Worm (Caenorhabditis elegans): Measurements from ENCODE around the gene sid-1.

Gene sid-1

ce11 chrV:5131380-5131779 lies 11.6 kb downstream of the sid-1 start:
- TF ChIP-seq cog-1 (tag; optimal IDR thresholded peaks at IDR 0.05) (no peak), tab-1 (GFP tag; IDR thresholded peaks at IDR 0.05) (no peak), ztf-23 (GFP tag; IDR thresholded peaks at IDR 0.05) (no peak), T22C8.4 (GFP tag; IDR thresholded peaks at IDR 0.05) (no peak), med-1 (GFP tag; optimal IDR thresholded peaks at IDR 0.05; ENCODE audit: insufficient read depth) (no peak), ref-1 (GFP tag; conservative IDR thresholded peaks at IDR 0.05) (no peak), ztf-29 (GFP tag; IDR thresholded peaks at IDR 0.05) (no peak), klf-2 (GFP tag; conservative IDR thresholded peaks at IDR 0.05) (no peak), flt-1 (GFP tag; IDR thresholded peaks at IDR 0.05) (no peak)

- TF ChIP-seq ztf-23 (GFP tag; IDR thresholded peaks at IDR 0.05) = no peak
- no peak for TF ChIP-seq ref-1 (GFP tag; conservative IDR thresholded peaks at IDR 0.05)
- no peak for TF ChIP-seq cog-1 (tag; optimal IDR thresholded peaks at IDR 0.05)
- TF ChIP-seq tab-1 (GFP tag; IDR thresholded peaks at IDR 0.05) = no peak
- TF ChIP-seq T22C8.4 (GFP tag; IDR thresholded peaks at IDR 0.05) = no peak
- no peak for TF ChIP-seq flt-1 (GFP tag; IDR thresholded peaks at IDR 0.05)
- TF ChIP-seq ztf-29 (GFP tag; IDR thresholded peaks at IDR 0.05) = no peak
Measured at ce11 chrV:5132441-5132840, 12.7 kb downstream of the sid-1 start, which contains the start of gene F14F9.4. F14F9.4 (plus strand) TSS chrV:5132741.

ce11 chrV:5137919-5138318 lies 18.1 kb downstream of the sid-1 start, which contains the start of gene F14F9.3:
F14F9.3 (plus strand) TSS chrV:5138219.
- TF ChIP-seq T22C8.4 (GFP tag; IDR thresholded peaks at IDR 0.05) (no peak), flt-1 (GFP tag; IDR thresholded peaks at IDR 0.05) (no peak), cog-1 (tag; optimal IDR thresholded peaks at IDR 0.05) (no peak), ztf-29 (GFP tag; IDR thresholded peaks at IDR 0.05) (no peak), med-1 (GFP tag; optimal IDR thresholded peaks at IDR 0.05; ENCODE audit: insufficient read depth) (no peak), ref-1 (GFP tag; conservative IDR thresholded peaks at IDR 0.05) (no peak), tab-1 (GFP tag; IDR thresholded peaks at IDR 0.05) (no peak), klf-2 (GFP tag; conservative IDR thresholded peaks at IDR 0.05) (no peak), ztf-23 (GFP tag; IDR thresholded peaks at IDR 0.05) (no peak)

ce11 chrV:5143785-5144184 lies 24.0 kb downstream of the sid-1 start, which contains the start of gene srh-129:
srh-129 (minus strand) TSS chrV:5143885.
- TF ChIP-seq ref-1 (GFP tag; conservative IDR thresholded peaks at IDR 0.05) = no peak
- TF ChIP-seq cog-1 (tag; optimal IDR thresholded peaks at IDR 0.05) = no peak
- TF ChIP-seq ztf-23 (GFP tag; IDR thresholded peaks at IDR 0.05) = no peak
- TF ChIP-seq T22C8.4 (GFP tag; IDR thresholded peaks at IDR 0.05) = no peak
- no peak for TF ChIP-seq ztf-29 (GFP tag; IDR thresholded peaks at IDR 0.05)
- TF ChIP-seq tab-1 (GFP tag; IDR thresholded peaks at IDR 0.05) = no peak
- no peak for TF ChIP-seq med-1 (GFP tag; optimal IDR thresholded peaks at IDR 0.05; ENCODE audit: insufficient read depth)
- no peak for TF ChIP-seq flt-1 (GFP tag; IDR thresholded peaks at IDR 0.05)
- TF ChIP-seq klf-2 (GFP tag; conservative IDR thresholded peaks at IDR 0.05) = no peak

ce11 chrV:5144541-5144940 lies 24.8 kb downstream of the sid-1 start, which contains the start of gene F14F9.2:
F14F9.2 (plus strand) TSS chrV:5144841.
- TF ChIP-seq tab-1 (GFP tag; IDR thresholded peaks at IDR 0.05) = no peak
- TF ChIP-seq ztf-23 (GFP tag; IDR thresholded peaks at IDR 0.05) = no peak
- no peak for TF ChIP-seq ztf-29 (GFP tag; IDR thresholded peaks at IDR 0.05)
- no peak for TF ChIP-seq flt-1 (GFP tag; IDR thresholded peaks at IDR 0.05)
- no peak for TF ChIP-seq cog-1 (tag; optimal IDR thresholded peaks at IDR 0.05)
- TF ChIP-seq med-1 (GFP tag; optimal IDR thresholded peaks at IDR 0.05; ENCODE audit: insufficient read depth) = no peak
- no peak for TF ChIP-seq ref-1 (GFP tag; conservative IDR thresholded peaks at IDR 0.05)
- TF ChIP-seq klf-2 (GFP tag; conservative IDR thresholded peaks at IDR 0.05) = no peak
- TF ChIP-seq T22C8.4 (GFP tag; IDR thresholded peaks at IDR 0.05) = no peak

- TF ChIP-seq med-1 (GFP tag; optimal IDR thresholded peaks at IDR 0.05; ENCODE audit: insufficient read depth) = no peak
- no peak for TF ChIP-seq tab-1 (GFP tag; IDR thresholded peaks at IDR 0.05)
- TF ChIP-seq ztf-29 (GFP tag; IDR thresholded peaks at IDR 0.05) = no peak
- TF ChIP-seq klf-2 (GFP tag; conservative IDR thresholded peaks at IDR 0.05) = no peak
- TF ChIP-seq T22C8.4 (GFP tag; IDR thresholded peaks at IDR 0.05) = no peak
- TF ChIP-seq cog-1 (tag; optimal IDR thresholded peaks at IDR 0.05) = no peak
- no peak for TF ChIP-seq ref-1 (GFP tag; conservative IDR thresholded peaks at IDR 0.05)
- TF ChIP-seq ztf-23 (GFP tag; IDR thresholded peaks at IDR 0.05) = no peak
- no peak for TF ChIP-seq flt-1 (GFP tag; IDR thresholded peaks at IDR 0.05)
Measured at ce11 chrV:5146394-5146793, 26.6 kb downstream of the sid-1 start, which contains the start of gene F14F9.6. F14F9.6 (minus strand) TSS chrV:5146494.

ce11 chrV:5150880-5151279 lies 31.1 kb downstream of the sid-1 start, which contains the start of gene srh-130:
srh-130 (plus strand) TSS chrV:5151180.
- TF ChIP-seq T22C8.4 (GFP tag; IDR thresholded peaks at IDR 0.05) = no peak
- no peak for TF ChIP-seq cog-1 (tag; optimal IDR thresholded peaks at IDR 0.05)
- TF ChIP-seq ztf-29 (GFP tag; IDR thresholded peaks at IDR 0.05) = no peak
- TF ChIP-seq flt-1 (GFP tag; IDR thresholded peaks at IDR 0.05) = no peak
- no peak for TF ChIP-seq ref-1 (GFP tag; conservative IDR thresholded peaks at IDR 0.05)
- TF ChIP-seq klf-2 (GFP tag; conservative IDR thresholded peaks at IDR 0.05) = no peak
- TF ChIP-seq med-1 (GFP tag; optimal IDR thresholded peaks at IDR 0.05; ENCODE audit: insufficient read depth) = no peak
- TF ChIP-seq ztf-23 (GFP tag; IDR thresholded peaks at IDR 0.05) = no peak
- no peak for TF ChIP-seq tab-1 (GFP tag; IDR thresholded peaks at IDR 0.05)

ce11 chrV:5155516-5155915 lies 35.7 kb downstream of the sid-1 start, which contains the start of gene srx-38:
srx-38 (minus strand) TSS chrV:5155616.
- TF ChIP-seq tab-1 (GFP tag; IDR thresholded peaks at IDR 0.05) = no peak
- TF ChIP-seq cog-1 (tag; optimal IDR thresholded peaks at IDR 0.05) = no peak
- TF ChIP-seq flt-1 (GFP tag; IDR thresholded peaks at IDR 0.05) = no peak
- no peak for TF ChIP-seq ref-1 (GFP tag; conservative IDR thresholded peaks at IDR 0.05)
- no peak for TF ChIP-seq med-1 (GFP tag; optimal IDR thresholded peaks at IDR 0.05; ENCODE audit: insufficient read depth)
- TF ChIP-seq klf-2 (GFP tag; conservative IDR thresholded peaks at IDR 0.05) = no peak
- no peak for TF ChIP-seq ztf-23 (GFP tag; IDR thresholded peaks at IDR 0.05)
- no peak for TF ChIP-seq T22C8.4 (GFP tag; IDR thresholded peaks at IDR 0.05)
- TF ChIP-seq ztf-29 (GFP tag; IDR thresholded peaks at IDR 0.05) = no peak

ce11 chrV:5157660-5158059 lies 37.9 kb downstream of the sid-1 start, which contains the start of gene srx-39:
srx-39 (minus strand) TSS chrV:5157760.
- no peak for TF ChIP-seq flt-1 (GFP tag; IDR thresholded peaks at IDR 0.05)
- no peak for TF ChIP-seq ref-1 (GFP tag; conservative IDR thresholded peaks at IDR 0.05)
- TF ChIP-seq ztf-23 (GFP tag; IDR thresholded peaks at IDR 0.05) = no peak
- no peak for TF ChIP-seq cog-1 (tag; optimal IDR thresholded peaks at IDR 0.05)
- no peak for TF ChIP-seq ztf-29 (GFP tag; IDR thresholded peaks at IDR 0.05)
- TF ChIP-seq klf-2 (GFP tag; conservative IDR thresholded peaks at IDR 0.05) = no peak
- no peak for TF ChIP-seq med-1 (GFP tag; optimal IDR thresholded peaks at IDR 0.05; ENCODE audit: insufficient read depth)
- TF ChIP-seq tab-1 (GFP tag; IDR thresholded peaks at IDR 0.05) = no peak
- TF ChIP-seq T22C8.4 (GFP tag; IDR thresholded peaks at IDR 0.05) = no peak

All from whole organism, midembryonic.